Worm (Caenorhabditis elegans): ENCODE data around the gene itr-1.

ce11 chrIV:7659481-7659880, 15.5 kb upstream of the itr-1 start:
- TF ChIP-seq ceh-36 (tag; optimal IDR thresholded peaks at IDR 0.05) (no peak), tra-4 (tag; optimal IDR thresholded peaks at IDR 0.05) (no peak), scrt-1 (GFP tag; IDR thresholded peaks at IDR 0.05) (no peak), flt-1 (GFP tag; IDR thresholded peaks at IDR 0.05) (no peak), ama-1 (optimal IDR thresholded peaks at IDR 0.05) (no peak), hnd-1 (tag; optimal IDR thresholded peaks at IDR 0.05) (no peak), B0310.2 (tag; optimal IDR thresholded peaks at IDR 0.05) (no peak)
